ENCODE assay signal across 2 worm cellular contexts in the genomic region with DNA sequence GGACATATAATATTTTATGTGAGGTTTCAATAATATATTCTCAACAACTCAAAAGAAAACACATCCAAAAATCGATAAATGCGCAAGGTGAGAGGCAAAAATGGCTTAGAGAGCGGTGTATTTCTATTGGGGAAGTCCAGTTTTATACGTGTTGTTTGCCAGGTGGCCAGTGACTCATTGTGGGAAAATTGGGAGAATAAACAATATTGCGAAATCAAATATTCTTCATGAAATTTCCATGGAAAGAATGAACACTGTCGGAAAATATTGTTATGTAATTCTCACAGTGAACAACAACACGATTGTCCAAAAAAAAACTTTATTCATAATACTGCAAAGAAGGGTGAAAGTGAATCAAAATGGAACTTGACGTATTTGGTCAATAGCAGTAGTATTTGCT.
TF ChIP-seq lines count a peak whose summit lies in the region.

No protein-coding gene starts in this region.

TF ChIP-seq in whole organism, L3 larva, 47 proteins besides CTCF, POLR2A, EP300 and RAD21:
- peak; percentile 35 for TF ChIP-seq ceh-28 (tag; optimal IDR thresholded peaks at IDR 0.05; lab: Kevin White, UChicago)
- TF ChIP-seq R02D3.7 (tag; optimal IDR thresholded peaks at IDR 0.05; lab: Kevin White, UChicago), result no peak
- TF ChIP-seq pha-4 (tag; optimal IDR thresholded peaks at IDR 0.05; lab: Kevin White, UChicago), result peak; percentile 27
- no peak for TF ChIP-seq aly-2 (tag; optimal IDR thresholded peaks at IDR 0.05; lab: Kevin White, UChicago)
TF ChIP-seq in whole organism, L3 larva: peak in this region for 2.

TF ChIP-seq in whole organism, young adult, 124 proteins besides CTCF, POLR2A, EP300 and RAD21:
- TF ChIP-seq dpff-1 (tag; optimal IDR thresholded peaks at IDR 0.05; lab: Kevin White, UChicago), result no peak
- TF ChIP-seq cebp-1 (GFP tag; IDR thresholded peaks at IDR 0.05; lab: Robert Waterston, UW), result peak; percentile 69; the same call in 1 of the 2 replicates
- peak; percentile 91 for TF ChIP-seq cebp-1 (tag; optimal IDR thresholded peaks at IDR 0.05; lab: Kevin White, UChicago)
- TF ChIP-seq aptf-3 (GFP tag; IDR thresholded peaks at IDR 0.05; lab: Robert Waterston, UW), result no peak

Comparison
In these comparisons a context has a peak if more than half of its experiments do, and no peak if none do; other contexts are left out.
1. Of the 6 proteins assayed by ChIP-seq in both whole organism, young adult and whole organism, L3 larva: peak only in whole organism, young adult: none; only in whole organism, L3 larva: pha-4; in both: none; in neither: 5.